Fruit fly (Drosophila melanogaster) S2 (cell line): Measurements from ENCODE around the gene CG33285.

Source experiments
- CG8478 ChIP-seq: fragments of >200 bp; optimal IDR thresholded peaks from 2 replicates; lab custom pipeline; 2018
- CTCF ChIP-seq, 2 experiments: fragments of >200 bp; optimal IDR thresholded peaks; 2 replicates each; lab custom pipeline; 2018

dm6 chr3L:21054894-21055270 is 33.9 kb downstream of the CG33285 start:
- TF ChIP-seq CG8478 (lab: Kevin White, UChicago) (no peak), CTCF (optimal IDR thresholded peaks at IDR 0.05; lab: Kevin White, UChicago) (no peak)
